Worm (Caenorhabditis elegans): Measurements from ENCODE around the gene C37C3.9.

ce11 chrV:7888036-7888435, 33.5 kb upstream of the C37C3.9 start:
- no peak for TF ChIP-seq nhr-76 (tag; optimal IDR thresholded peaks at IDR 0.05)
- no peak for TF ChIP-seq zag-1 (tag; optimal IDR thresholded peaks at IDR 0.05)
- TF ChIP-seq egl-27 (tag; optimal IDR thresholded peaks at IDR 0.05): no peak
- TF ChIP-seq ama-1 (optimal IDR thresholded peaks at IDR 0.05): no peak
- no peak for TF ChIP-seq ceh-90 (tag; optimal IDR thresholded peaks at IDR 0.05)
- TF ChIP-seq ceh-82 (tag; optimal IDR thresholded peaks at IDR 0.05): no peak
- no peak for TF ChIP-seq lsy-2 (tag; optimal IDR thresholded peaks at IDR 0.05)
- no peak for TF ChIP-seq nhr-77 (tag; optimal IDR thresholded peaks at IDR 0.05)
- TF ChIP-seq jun-1 (tag; optimal IDR thresholded peaks at IDR 0.05): no peak
- no peak for TF ChIP-seq sox-4 (tag; optimal IDR thresholded peaks at IDR 0.05)
- no peak for TF ChIP-seq fos-1 (tag; optimal IDR thresholded peaks at IDR 0.05)
- TF ChIP-seq unc-86 (tag; optimal IDR thresholded peaks at IDR 0.05): no peak
